Worm (Caenorhabditis elegans): ENCODE results near the gene vab-23.
A peak's percentile ranks its signal among the peaks of the same experiment; 100 is the strongest.

vab-23 gene

DNA sequence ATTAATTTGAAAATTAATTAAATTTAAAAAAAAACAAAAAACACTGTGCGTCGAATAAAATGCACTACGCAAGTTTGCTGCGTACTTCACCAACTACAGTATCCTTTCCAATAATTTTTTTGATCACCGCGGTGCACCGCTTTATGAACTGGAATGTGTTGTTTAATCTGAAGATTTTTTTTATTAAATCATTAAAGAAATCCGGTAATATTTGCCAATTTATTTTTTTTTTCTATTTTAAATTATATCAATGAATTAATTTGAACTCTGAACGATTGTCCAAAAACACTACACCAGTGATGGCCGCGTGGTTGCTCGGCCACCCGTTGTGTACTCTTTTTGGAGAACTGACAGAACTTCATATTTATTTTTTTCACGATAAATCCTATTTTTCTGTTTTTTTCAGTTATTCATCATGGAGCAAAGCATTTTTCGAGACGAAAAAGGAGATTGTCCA, 40.4 kb downstream of the vab-23 start, which contains the start of gene K12D12.5:
K12D12.5 (plus strand) TSS at position 407 of the 457 bp plus-strand sequence.
- no peak for TF ChIP-seq pha-2 (tag; optimal IDR thresholded peaks at IDR 0.05)
- no peak for TF ChIP-seq F13H6.1 (tag; optimal IDR thresholded peaks at IDR 0.05)
- no peak for TF ChIP-seq K09A11.1 (tag; optimal IDR thresholded peaks at IDR 0.05; ENCODE audit: insufficient read depth)
- no peak for TF ChIP-seq elt-2 (tag; optimal IDR thresholded peaks at IDR 0.05)
- TF ChIP-seq pat-9 (tag; optimal IDR thresholded peaks at IDR 0.05), result no peak
- no peak for TF ChIP-seq ceh-34 (tag; optimal IDR thresholded peaks at IDR 0.05)
- TF ChIP-seq nhr-11 (tag; optimal IDR thresholded peaks at IDR 0.05), result no peak
- TF ChIP-seq ceh-14 (tag; optimal IDR thresholded peaks at IDR 0.05), result no peak
- TF ChIP-seq tbx-7 (tag; optimal IDR thresholded peaks at IDR 0.05), result no peak
- TF ChIP-seq eyg-1 (tag; optimal IDR thresholded peaks at IDR 0.05), result no peak
- TF ChIP-seq ceh-31 (tag; optimal IDR thresholded peaks at IDR 0.05), result no peak
- TF ChIP-seq fkh-10 (GFP tag; optimal IDR thresholded peaks at IDR 0.05), result no peak
- TF ChIP-seq madf-2 (tag; optimal IDR thresholded peaks at IDR 0.05), result no peak
- TF ChIP-seq ttx-3 (tag; optimal IDR thresholded peaks at IDR 0.05), result no peak
- TF ChIP-seq lim-6 (tag; optimal IDR thresholded peaks at IDR 0.05), result no peak
- TF ChIP-seq sox-4 (tag; optimal IDR thresholded peaks at IDR 0.05), result no peak

DNA sequence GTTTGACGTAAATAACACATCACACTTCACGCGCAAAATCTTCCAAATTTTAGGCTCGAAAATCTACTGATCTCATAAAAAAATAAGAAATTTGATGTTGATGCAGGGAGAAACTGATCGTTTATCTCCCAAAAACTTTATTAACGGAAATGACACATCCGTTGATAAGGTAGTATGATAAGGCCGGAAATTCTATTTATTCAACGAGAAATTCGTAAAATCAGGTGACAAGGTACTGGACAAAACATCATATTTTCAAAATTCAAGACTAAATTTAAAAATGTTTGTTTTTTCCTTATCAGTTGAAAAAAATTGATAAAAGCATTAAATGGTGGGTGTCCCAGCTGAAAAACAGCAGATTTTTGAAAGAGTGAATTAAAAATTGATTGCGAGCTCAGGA, 41.2 kb downstream of the vab-23 start:
- TF ChIP-seq ceh-6 (GFP tag; optimal IDR thresholded peaks at IDR 0.05), result no peak
- TF ChIP-seq elt-2 (tag; optimal IDR thresholded peaks at IDR 0.05), result peak; percentile 26

DNA sequence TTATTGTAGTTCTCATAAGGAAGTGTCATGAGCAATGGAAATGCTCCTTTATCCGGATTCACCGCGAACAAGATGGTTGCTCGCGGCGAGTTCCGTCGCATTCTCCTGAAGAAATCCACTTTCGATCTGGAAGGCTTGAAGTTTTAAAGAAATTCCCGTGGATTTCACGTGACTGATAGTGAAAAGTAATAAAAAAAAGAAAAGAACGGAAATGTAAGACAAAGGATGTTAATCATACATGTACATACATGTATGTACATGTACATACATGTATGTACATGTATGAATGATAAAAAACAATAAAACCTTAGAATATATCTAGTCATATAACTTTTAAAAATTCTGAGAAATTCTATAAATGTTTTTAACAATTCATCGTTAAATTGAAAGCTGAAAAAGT, 44.6 kb downstream of the vab-23 start, which contains the start of gene clh-1:
clh-1 (minus strand) TSS at position 101 of the 400 bp plus-strand sequence.
- TF ChIP-seq sdc-2 (tag; optimal IDR thresholded peaks at IDR 0.05), result no peak
- TF ChIP-seq tbx-2 (tag; optimal IDR thresholded peaks at IDR 0.05), result no peak
- TF ChIP-seq che-1 (tag; optimal IDR thresholded peaks at IDR 0.05), result no peak
- TF ChIP-seq C38D4.7 (GFP tag; optimal IDR thresholded peaks at IDR 0.05), result no peak
- no peak for TF ChIP-seq ztf-16 (tag; optimal IDR thresholded peaks at IDR 0.05)
- no peak for TF ChIP-seq nhr-11 (tag; optimal IDR thresholded peaks at IDR 0.05)
- no peak for TF ChIP-seq tbx-7 (tag; optimal IDR thresholded peaks at IDR 0.05)
- no peak for TF ChIP-seq fkh-10 (GFP tag; optimal IDR thresholded peaks at IDR 0.05)
- no peak for TF ChIP-seq odd-2 (tag; optimal IDR thresholded peaks at IDR 0.05)
- TF ChIP-seq pros-1 (tag; optimal IDR thresholded peaks at IDR 0.05), result no peak
- TF ChIP-seq ceh-48 (tag; optimal IDR thresholded peaks at IDR 0.05), result no peak
- TF ChIP-seq hlh-13 (GFP tag; optimal IDR thresholded peaks at IDR 0.05), result no peak
- no peak for TF ChIP-seq ttx-3 (tag; optimal IDR thresholded peaks at IDR 0.05)
- no peak for TF ChIP-seq ceh-2 (tag; optimal IDR thresholded peaks at IDR 0.05)

DNA sequence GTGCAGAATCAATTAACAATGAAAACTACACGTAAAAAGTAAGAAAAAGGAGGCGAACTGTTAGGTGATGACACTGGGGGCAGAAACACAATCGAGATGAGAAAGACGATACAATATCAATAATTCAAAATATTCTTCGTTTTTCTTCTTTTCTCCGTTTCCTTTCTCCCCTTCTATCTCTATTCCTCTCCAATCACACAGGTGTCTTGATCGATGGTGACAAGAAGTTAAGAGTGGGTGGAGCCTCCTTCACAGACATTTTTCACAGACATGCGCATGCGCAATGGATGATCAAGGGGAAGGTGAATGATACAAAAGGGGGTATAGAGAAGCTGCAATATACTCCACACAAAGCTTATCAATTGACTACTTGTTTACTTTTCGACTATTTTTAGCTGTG, 46.3 kb downstream of the vab-23 start:
- TF ChIP-seq madf-2 (tag; optimal IDR thresholded peaks at IDR 0.05) (no peak), hlh-15 (tag; optimal IDR thresholded peaks at IDR 0.05) (no peak), ahr-1 (tag; optimal IDR thresholded peaks at IDR 0.05) (no peak), ceh-30 (tag; optimal IDR thresholded peaks at IDR 0.05) (no peak), ceh-24 (tag; optimal IDR thresholded peaks at IDR 0.05) (no peak), unc-55 (GFP tag; optimal IDR thresholded peaks at IDR 0.05) (no peak), ceh-18 (tag; optimal IDR thresholded peaks at IDR 0.05) (no peak), zip-5 (tag; optimal IDR thresholded peaks at IDR 0.05) (no peak), F13H6.1 (tag; optimal IDR thresholded peaks at IDR 0.05) (no peak), ref-2 (tag; optimal IDR thresholded peaks at IDR 0.05) (no peak), elt-2 (tag; optimal IDR thresholded peaks at IDR 0.05) (no peak), pat-9 (tag; optimal IDR thresholded peaks at IDR 0.05) (no peak), ceh-2 (tag; optimal IDR thresholded peaks at IDR 0.05) (no peak), ceh-48 (tag; optimal IDR thresholded peaks at IDR 0.05) (no peak), ceh-34 (tag; optimal IDR thresholded peaks at IDR 0.05) (no peak), nfya-1 (tag; optimal IDR thresholded peaks at IDR 0.05) (no peak), pqm-1 (tag; optimal IDR thresholded peaks at IDR 0.05) (no peak), pag-3 (tag; optimal IDR thresholded peaks at IDR 0.05; ENCODE audit: borderline replicate concordance) (no peak)

All from whole organism, late embryonic.